Fruit fly (Drosophila melanogaster) Kc167 (cell line): Measurements from ENCODE around the gene CG4615.

Experiments used
- Myc ChIP-seq: fragments of >200 bp; optimal IDR thresholded peaks from 2 replicates; lab custom pipeline; 2017; ENCODE audit warnings: missing external identifiers
- Sin3A ChIP-seq: fragments of >200 bp; optimal IDR thresholded peaks from 2 replicates; lab custom pipeline; 2018; ENCODE audit warnings: missing external identifiers
- h ChIP-seq: fragments of >200 bp; optimal IDR thresholded peaks from 3 replicates; lab custom pipeline; 2018; ENCODE audit warnings: missing external identifiers
- insv ChIP-seq: fragments of >200 bp; optimal IDR thresholded peaks from 3 replicates; lab custom pipeline; 2018; ENCODE audit warnings: missing external identifiers
- psq ChIP-seq: fragments of >200 bp; optimal IDR thresholded peaks from 2 replicates; lab custom pipeline; 2017; ENCODE audit warnings: missing external identifiers
- ttk ChIP-seq: sonication (Bioruptor generic); optimal IDR thresholded peaks from 2 replicates; lab custom pipeline; 2017; ENCODE audit warnings: missing external identifiers

Gene CG4615

dm6 chrX:7102013-7102520 is at the start of gene CG4615:
CG4615 (minus strand) TSS chrX:7102300.
- no peak for TF ChIP-seq Myc
- TF ChIP-seq insv (lab: Kevin White, UChicago), result no peak
- TF ChIP-seq Sin3A (lab: Kevin White, UChicago), result no peak
- TF ChIP-seq psq (lab: Kevin White, UChicago), result no peak
- TF ChIP-seq h (lab: Kevin White, UChicago), result no peak
- no peak for TF ChIP-seq ttk (lab: Kevin White, UChicago)

dm6 chrX:7151290-7152038 is 49.4 kb upstream of the CG4615 start:
- TF ChIP-seq Myc, result no peak
- TF ChIP-seq psq (lab: Kevin White, UChicago), result no peak
- no peak for TF ChIP-seq h (lab: Kevin White, UChicago)
- TF ChIP-seq insv (lab: Kevin White, UChicago), result no peak
- TF ChIP-seq Sin3A (lab: Kevin White, UChicago), result no peak
- TF ChIP-seq ttk (lab: Kevin White, UChicago), result no peak

- TF ChIP-seq psq (lab: Kevin White, UChicago) (no peak), Myc (no peak), insv (lab: Kevin White, UChicago) (no peak), ttk (lab: Kevin White, UChicago) (no peak), h (lab: Kevin White, UChicago) (no peak), Sin3A (lab: Kevin White, UChicago) (no peak)
Measured at dm6 chrX:7141753-7142152, 39.7 kb upstream of the CG4615 start.

- TF ChIP-seq insv (lab: Kevin White, UChicago) (no peak), psq (lab: Kevin White, UChicago) (no peak), Myc (no peak), Sin3A (lab: Kevin White, UChicago) (no peak), h (lab: Kevin White, UChicago) (no peak), ttk (lab: Kevin White, UChicago) (no peak)
Measured at dm6 chrX:7139952-7140351, 37.9 kb upstream of the CG4615 start.

dm6 chrX:7137423-7137822 is 35.3 kb upstream of the CG4615 start, which contains the start of gene Cph:
Cph (plus strand) TSS chrX:7137723.
- TF ChIP-seq insv (lab: Kevin White, UChicago) (no peak), psq (lab: Kevin White, UChicago) (no peak), h (lab: Kevin White, UChicago) (no peak), Myc (no peak), Sin3A (lab: Kevin White, UChicago) (no peak)

- TF ChIP-seq insv (lab: Kevin White, UChicago), result no peak
- no peak for TF ChIP-seq psq (lab: Kevin White, UChicago)
- TF ChIP-seq Sin3A (lab: Kevin White, UChicago), result no peak
- no peak for TF ChIP-seq Myc
- no peak for TF ChIP-seq h (lab: Kevin White, UChicago)
- no peak for TF ChIP-seq ttk (lab: Kevin White, UChicago)
Measured at dm6 chrX:7124474-7124873, 22.4 kb upstream of the CG4615 start.

- no peak for TF ChIP-seq h (lab: Kevin White, UChicago)
- no peak for TF ChIP-seq Sin3A (lab: Kevin White, UChicago)
- no peak for TF ChIP-seq ttk (lab: Kevin White, UChicago)
- no peak for TF ChIP-seq psq (lab: Kevin White, UChicago)
- no peak for TF ChIP-seq Myc
- TF ChIP-seq insv (lab: Kevin White, UChicago), result no peak
Measured at dm6 chrX:7122002-7122401, 19.9 kb upstream of the CG4615 start.

dm6 chrX:7120168-7120567 is 18.1 kb upstream of the CG4615 start:
- TF ChIP-seq Sin3A (lab: Kevin White, UChicago), result no peak
- no peak for TF ChIP-seq ttk (lab: Kevin White, UChicago)
- no peak for TF ChIP-seq h (lab: Kevin White, UChicago)

- TF ChIP-seq Myc, result no peak
Measured at dm6 chrX:7117729-7118128, 15.6 kb upstream of the CG4615 start.

- TF ChIP-seq psq (lab: Kevin White, UChicago), result no peak
- no peak for TF ChIP-seq ttk (lab: Kevin White, UChicago)
- TF ChIP-seq insv (lab: Kevin White, UChicago), result no peak
- no peak for TF ChIP-seq h (lab: Kevin White, UChicago)
- no peak for TF ChIP-seq Sin3A (lab: Kevin White, UChicago)
- TF ChIP-seq Myc, result no peak
Measured at dm6 chrX:7110890-7111289, 8.8 kb upstream of the CG4615 start.

- TF ChIP-seq ttk (lab: Kevin White, UChicago), result no peak
- no peak for TF ChIP-seq Myc
- TF ChIP-seq Sin3A (lab: Kevin White, UChicago), result no peak
- no peak for TF ChIP-seq psq (lab: Kevin White, UChicago)
- no peak for TF ChIP-seq insv (lab: Kevin White, UChicago)
- no peak for TF ChIP-seq h (lab: Kevin White, UChicago)
Measured at dm6 chrX:7109793-7110606, 7.9 kb upstream of the CG4615 start, which contains the start of gene fz4. fz4 (minus strand) TSS chrX:7110321.

- no peak for TF ChIP-seq Sin3A (lab: Kevin White, UChicago)
- TF ChIP-seq insv (lab: Kevin White, UChicago), result no peak
- no peak for TF ChIP-seq ttk (lab: Kevin White, UChicago)
- no peak for TF ChIP-seq Myc
- TF ChIP-seq psq (lab: Kevin White, UChicago), result no peak
- no peak for TF ChIP-seq h (lab: Kevin White, UChicago)
Measured at dm6 chrX:7105533-7105932, 3.4 kb upstream of the CG4615 start.
